Worm (Caenorhabditis elegans) whole organism, young adult: ENCODE data around the gene K05F6.10.

Experiments
- lir-1 ChIP-seq: fragments of 200-800 bp; sonication (Bioruptor generic); conservative IDR thresholded peaks from 2 replicates; pipeline ENCODE4 v1.3.6; 2022; ENCODE audit warnings: missing genetic modification reagents, missing genetic modification characterization, missing compliant biosample characterization
- snpc-1.1 ChIP-seq: sonication (generic microtip); optimal IDR thresholded peaks from 2 replicates; lab custom pipeline; 2017; ENCODE audit warnings: missing genetic modification characterization, mild to moderate bottlenecking, missing compliant biosample characterization, antibody characterized with exemption, moderate library complexity, missing genotype, missing genetic modification reagents; ENCODE audit not compliant: insufficient read depth
- ztf-28 ChIP-seq: fragments of 200-800 bp; sonication (Bioruptor generic); IDR thresholded peaks from 2 replicates; pipeline ENCODE4 v1.3.6; 2022; ENCODE audit warnings: missing genetic modification reagents, missing genetic modification characterization, missing compliant biosample characterization

- no peak for TF ChIP-seq snpc-1.1
- TF ChIP-seq ztf-28 (GFP tag; lab: Robert Waterston, UW): no peak
- TF ChIP-seq lir-1 (GFP tag; lab: Robert Waterston, UW): no peak
Measured at ce11 chrII:1618948-1619347, 43.0 kb upstream of the K05F6.10 start, which contains the start of gene fbxa-166.
